Worm (Caenorhabditis elegans) whole organism, L1 larva: ENCODE measurements around the gene cyl-1.

Experiments used
- C16A3.4 ChIP-seq: fragments of 150-350 bp; optimal IDR thresholded peaks from 2 replicates; lab custom pipeline; 2014; ENCODE audit warnings: missing biosample characterization, missing genetic modification characterization
- F16B12.6 ChIP-seq: fragments of 150-350 bp; optimal IDR thresholded peaks from 2 replicates; lab custom pipeline; 2014; ENCODE audit warnings: missing biosample characterization, missing genetic modification characterization
- Y116A8C.19 ChIP-seq: sonication (generic microtip); optimal IDR thresholded peaks from 2 replicates; lab custom pipeline; 2016; ENCODE audit warnings: missing compliant biosample characterization, missing genetic modification characterization, borderline replicate concordance
- aha-1 ChIP-seq: fragments of 150-350 bp; optimal IDR thresholded peaks from 2 replicates; lab custom pipeline; 2014; ENCODE audit warnings: missing biosample characterization, missing genetic modification characterization
- alr-1 ChIP-seq: fragments of 200-800 bp; sonication (Bioruptor generic); optimal IDR thresholded peaks from 2 replicates; lab custom pipeline; 2018; ENCODE audit warnings: borderline replicate concordance, mild to moderate bottlenecking, missing genetic modification characterization, missing compliant biosample characterization
- ama-1 ChIP-seq: fragments of 150-350 bp; optimal IDR thresholded peaks from 2 replicates; lab custom pipeline; 2014
- blmp-1 ChIP-seq: fragments of 150-350 bp; optimal IDR thresholded peaks from 2 replicates; lab custom pipeline; 2014; ENCODE audit warnings: missing biosample characterization, missing genetic modification characterization
- ceh-8 ChIP-seq: fragments of 200-800 bp; sonication (Bioruptor generic); optimal IDR thresholded peaks from 2 replicates; lab custom pipeline; 2018; ENCODE audit warnings: mild to moderate bottlenecking, missing genetic modification characterization, moderate library complexity, missing compliant biosample characterization
- dpl-1 ChIP-seq, 3 experiments: fragments of 150-350 bp in 2 of 3; sonication (generic microtip) in 1 of 3; optimal IDR thresholded peaks; 2 replicates each; lab custom pipeline; 2014 to 2017; ENCODE audit warnings: missing biosample characterization in 3 of 3, missing genetic modification characterization in 3 of 3, missing genetic modification reagents in 3 of 3
- dsc-1 ChIP-seq: sonication (generic microtip); optimal IDR thresholded peaks from 2 replicates; lab custom pipeline; 2016; ENCODE audit warnings: mild to moderate bottlenecking, missing genetic modification characterization, missing compliant biosample characterization
- egl-13 ChIP-seq: sonication (generic microtip); optimal IDR thresholded peaks from 2 replicates; lab custom pipeline; 2016; ENCODE audit warnings: missing genotype, missing genetic modification reagents, missing genetic modification characterization, missing compliant biosample characterization
- elt-2 ChIP-seq: sonication (generic microtip); optimal IDR thresholded peaks from 2 replicates; lab custom pipeline; 2016; ENCODE audit warnings: missing genetic modification characterization, mild to moderate bottlenecking, inconsistent platforms, missing compliant biosample characterization, missing genetic modification reagents
- elt-3 ChIP-seq, 6 experiments: fragments of 150-350 bp in 1 of 6; sonication (generic microtip); optimal IDR thresholded peaks; 2 replicates each; lab custom pipeline; 2017 to 2018; ENCODE audit warnings: missing biosample characterization in 6 of 6, missing genetic modification characterization in 6 of 6, inconsistent platforms in 1 of 6
- ets-5 ChIP-seq: fragments of 200-800 bp; sonication (Bioruptor generic); IDR thresholded peaks from 2 replicates; pipeline ENCODE4 v1.3.6; 2022; ENCODE audit warnings: missing genetic modification characterization, missing compliant biosample characterization
- fkh-10 ChIP-seq: sonication (generic microtip); optimal IDR thresholded peaks from 2 replicates; lab custom pipeline; 2017; ENCODE audit warnings: missing biosample characterization, missing genetic modification reagents, missing genetic modification characterization
- grh-1 ChIP-seq: fragments of 200-800 bp; sonication (Bioruptor generic); IDR thresholded peaks from 2 replicates; pipeline ENCODE4 v1.3.6; 2022; ENCODE audit warnings: missing genetic modification reagents, missing genetic modification characterization, missing compliant biosample characterization
- hpl-2 ChIP-seq: fragments of 150-350 bp; optimal IDR thresholded peaks from 2 replicates; lab custom pipeline; 2014; ENCODE audit warnings: missing biosample characterization, missing genetic modification reagents, missing genetic modification characterization
- irx-1 ChIP-seq: sonication (generic microtip); optimal IDR thresholded peaks from 2 replicates; lab custom pipeline; 2016; ENCODE audit warnings: missing genetic modification characterization, missing compliant biosample characterization
- lin-13 ChIP-seq: fragments of 150-350 bp; optimal IDR thresholded peaks from 2 replicates; lab custom pipeline; 2014; ENCODE audit warnings: missing biosample characterization, missing genetic modification reagents, missing genetic modification characterization
- lin-14 ChIP-seq: fragments of 200-800 bp; sonication (Bioruptor generic); optimal IDR thresholded peaks from 2 replicates; lab custom pipeline; 2018; ENCODE audit warnings: mild to moderate bottlenecking, missing genetic modification characterization, moderate library complexity, missing compliant biosample characterization
- lin-15B ChIP-seq: fragments of 150-350 bp; sonication (generic microtip); optimal IDR thresholded peaks from 3 replicates; lab custom pipeline; 2014; ENCODE audit warnings: missing biosample characterization, missing genetic modification characterization
- lin-39 ChIP-seq: fragments of 150-350 bp; optimal IDR thresholded peaks from 2 replicates; lab custom pipeline; 2014; ENCODE audit warnings: missing biosample characterization, missing genetic modification reagents, missing genetic modification characterization
- lir-3 ChIP-seq: sonication (generic microtip); optimal IDR thresholded peaks from 2 replicates; lab custom pipeline; 2016; ENCODE audit warnings: mild to moderate bottlenecking, missing genetic modification characterization, moderate library complexity, missing compliant biosample characterization; ENCODE audit not compliant: poor library complexity
- lsy-2 ChIP-seq, 2 experiments: fragments of 150-350 bp; optimal IDR thresholded peaks; 2 replicates each; lab custom pipeline; 2014; ENCODE audit warnings: missing biosample characterization in 2 of 2, missing genetic modification characterization in 2 of 2
- mab-9 ChIP-seq: fragments of 200-800 bp; sonication (Bioruptor generic); IDR thresholded peaks from 2 replicates; pipeline ENCODE4 v1.3.6; 2022; ENCODE audit warnings: missing genetic modification reagents, missing genetic modification characterization, missing compliant biosample characterization
- mdl-1 ChIP-seq, 2 experiments: fragments of 150-350 bp; optimal IDR thresholded peaks; 2 replicates each; lab custom pipeline; 2014 to 2017; ENCODE audit warnings: missing biosample characterization in 2 of 2, missing genetic modification characterization in 2 of 2, inconsistent platforms in 1 of 2
- nhr-11 ChIP-seq: fragments of 150-350 bp; optimal IDR thresholded peaks from 2 replicates; lab custom pipeline; 2014; ENCODE audit warnings: missing biosample characterization, missing genetic modification characterization
- nhr-19 ChIP-seq: fragments of 200-800 bp; sonication (Bioruptor generic); conservative IDR thresholded peaks from 2 replicates; pipeline ENCODE4 v1.3.6; 2022; ENCODE audit warnings: missing genetic modification characterization, missing compliant biosample characterization
- nhr-237 ChIP-seq: fragments of 150-350 bp; optimal IDR thresholded peaks from 2 replicates; lab custom pipeline; 2014; ENCODE audit warnings: missing biosample characterization, missing genetic modification characterization
- nhr-28 ChIP-seq: fragments of 150-350 bp; optimal IDR thresholded peaks from 2 replicates; lab custom pipeline; 2014; ENCODE audit warnings: missing biosample characterization, missing genetic modification characterization
- nhr-71 ChIP-seq: sonication (generic microtip); optimal IDR thresholded peaks from 2 replicates; lab custom pipeline; 2016; ENCODE audit warnings: mild to moderate bottlenecking, missing genetic modification characterization, moderate library complexity, missing compliant biosample characterization
- pag-3 ChIP-seq: sonication (generic microtip); optimal IDR thresholded peaks from 2 replicates; lab custom pipeline; 2017; ENCODE audit warnings: missing genetic modification characterization, mild to moderate bottlenecking, missing compliant biosample characterization, antibody characterized with exemption, borderline replicate concordance; ENCODE audit not compliant: insufficient read depth
- pax-3 ChIP-seq: fragments of 200-800 bp; sonication (Bioruptor generic); optimal IDR thresholded peaks from 2 replicates; lab custom pipeline; 2018; ENCODE audit warnings: mild to moderate bottlenecking, missing genetic modification characterization, moderate library complexity, missing compliant biosample characterization
- pqm-1 ChIP-seq: sonication (generic microtip); optimal IDR thresholded peaks from 3 replicates; lab custom pipeline; 2017; ENCODE audit warnings: missing biosample characterization, missing genetic modification characterization
- rnt-1 ChIP-seq: sonication (generic microtip); optimal IDR thresholded peaks from 2 replicates; lab custom pipeline; 2016; ENCODE audit warnings: mild to moderate bottlenecking, missing genetic modification characterization, moderate library complexity, missing compliant biosample characterization
- snpc-4 ChIP-seq: fragments of 150-350 bp; optimal IDR thresholded peaks from 2 replicates; lab custom pipeline; 2014; ENCODE audit warnings: missing biosample characterization, missing genetic modification characterization
- snu-23 ChIP-seq: sonication (generic microtip); optimal IDR thresholded peaks from 2 replicates; lab custom pipeline; 2016; ENCODE audit warnings: missing genetic modification characterization, missing compliant biosample characterization
- sox-4 ChIP-seq: sonication (generic microtip); optimal IDR thresholded peaks from 2 replicates; lab custom pipeline; 2016; ENCODE audit warnings: missing genetic modification characterization, missing compliant biosample characterization
- sptf-1 ChIP-seq: fragments of 150-350 bp; optimal IDR thresholded peaks from 2 replicates; lab custom pipeline; 2014; ENCODE audit warnings: missing biosample characterization, missing genetic modification characterization
- sup-37 ChIP-seq: fragments of 200-800 bp; sonication (Bioruptor generic); optimal IDR thresholded peaks from 2 replicates; lab custom pipeline; 2018; ENCODE audit warnings: mild to moderate bottlenecking, missing genetic modification characterization, missing compliant biosample characterization
- swsn-7 ChIP-seq: sonication (generic microtip); optimal IDR thresholded peaks from 2 replicates; lab custom pipeline; 2016; ENCODE audit warnings: missing genetic modification characterization, missing compliant biosample characterization
- tbx-2 ChIP-seq: sonication (generic microtip); optimal IDR thresholded peaks from 2 replicates; lab custom pipeline; 2016; ENCODE audit warnings: missing genetic modification characterization, missing compliant biosample characterization
- tlp-1 ChIP-seq: fragments of 150-350 bp; optimal IDR thresholded peaks from 2 replicates; lab custom pipeline; 2014; ENCODE audit warnings: missing biosample characterization, missing genetic modification characterization
- unc-30 ChIP-seq: sonication (generic microtip); optimal IDR thresholded peaks from 2 replicates; lab custom pipeline; 2017; ENCODE audit warnings: missing biosample characterization, missing genetic modification characterization
- unc-86 ChIP-seq: sonication (generic microtip); optimal IDR thresholded peaks from 2 replicates; lab custom pipeline; 2016; ENCODE audit warnings: missing genetic modification characterization, missing compliant biosample characterization
- vab-15 ChIP-seq: sonication (generic microtip); optimal IDR thresholded peaks from 2 replicates; lab custom pipeline; 2017; ENCODE audit warnings: missing genotype, mild to moderate bottlenecking, missing genetic modification characterization, missing compliant biosample characterization
- xbp-1 ChIP-seq: sonication (generic microtip); optimal IDR thresholded peaks from 2 replicates; lab custom pipeline; 2016; ENCODE audit warnings: missing genetic modification characterization, missing compliant biosample characterization
- zag-1 ChIP-seq: fragments of 150-350 bp; optimal IDR thresholded peaks from 2 replicates; lab custom pipeline; 2014; ENCODE audit warnings: missing biosample characterization, missing genetic modification characterization
- zip-4 ChIP-seq: fragments of 200-800 bp; sonication (Bioruptor generic); optimal IDR thresholded peaks from 2 replicates; lab custom pipeline; 2018; ENCODE audit warnings: mild to moderate bottlenecking, missing genetic modification characterization, moderate library complexity, missing compliant biosample characterization
- ztf-11 ChIP-seq, 2 experiments: sonication (generic microtip); optimal IDR thresholded peaks; 2 replicates each; lab custom pipeline; 2016 to 2017; ENCODE audit warnings: missing genetic modification characterization in 2 of 2, missing biosample characterization in 1 of 2, missing compliant biosample characterization in 1 of 2
- ztf-4 ChIP-seq: fragments of 150-350 bp; optimal IDR thresholded peaks from 2 replicates; lab custom pipeline; 2014; ENCODE audit warnings: missing biosample characterization, missing genetic modification characterization

cyl-1 gene

DNA sequence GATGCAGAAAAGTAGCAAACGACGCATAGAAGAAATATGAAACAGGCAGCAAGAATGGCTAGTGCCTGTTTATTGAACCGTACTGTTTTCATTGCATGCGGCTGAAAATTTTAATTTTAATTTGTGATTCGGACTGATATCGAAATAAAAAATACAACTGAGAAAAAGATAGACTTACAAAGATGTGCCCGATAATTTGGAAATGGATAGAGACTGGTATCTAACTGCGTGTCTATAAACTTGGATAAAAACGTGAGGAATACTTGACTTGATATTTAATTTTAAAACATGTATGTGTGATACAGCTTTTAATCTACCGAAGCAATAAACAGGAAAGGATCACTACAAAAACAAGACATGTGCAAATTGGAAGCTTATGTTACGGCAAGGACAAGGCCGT, 8.1 kb downstream of the cyl-1 start, which contains the start of gene mans-2:
mans-2 (minus strand) TSS at position 101 of the 400 bp plus-strand sequence.
- no peak for TF ChIP-seq C16A3.4

DNA sequence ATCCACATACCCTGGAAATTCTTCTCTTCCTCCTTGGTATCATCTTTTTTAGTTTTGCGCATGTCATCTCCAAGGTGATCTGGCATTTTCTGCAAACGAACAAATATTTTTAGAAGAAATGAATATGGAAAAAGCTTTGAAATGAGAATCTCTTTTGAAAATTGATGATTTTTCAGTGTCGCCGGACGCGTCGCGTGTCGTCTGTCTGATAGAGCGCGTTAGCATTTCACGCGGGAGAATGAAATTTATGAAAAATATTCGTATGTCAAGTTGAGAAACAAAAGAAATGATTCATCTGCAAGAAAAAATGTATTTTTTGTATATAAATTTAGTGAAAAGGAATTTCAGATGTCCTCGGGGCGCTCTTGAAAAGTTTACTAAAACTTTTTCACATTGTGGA, 11.2 kb downstream of the cyl-1 start, which contains the start of gene rpt-1:
rpt-1 (minus strand) TSS at position 89 of the 400 bp plus-strand sequence.
- TF ChIP-seq pax-3 (tag; lab: Kevin White, UChicago) (no peak), snu-23 (peak; percentile 68), zip-4 (GFP tag; lab: Kevin White, UChicago) (no peak), Y116A8C.19 (no peak), rnt-1 (tag; lab: Kevin White, UChicago) (peak; percentile 56), xbp-1 (tag; lab: Kevin White, UChicago) (peak; percentile 55), unc-30 (tag; lab: Kevin White, UChicago) (no peak), lin-39 (tag; lab: Kevin White, UChicago) (no peak), elt-2 (tag; lab: Kevin White, UChicago) (no peak), sup-37 (no peak), lsy-2 (tag; optimal IDR thresholded peaks at IDR 0.05; lab: Kevin White, UChicago) (peak; percentile 66 to 88), lin-13 (GFP tag; lab: Kevin White, UChicago) (peak; percentile 42), nhr-28 (tag; lab: Kevin White, UChicago) (no peak), ztf-4 (tag; lab: Kevin White, UChicago) (no peak), nhr-11 (tag; lab: Kevin White, UChicago) (no peak), blmp-1 (tag; lab: Kevin White, UChicago) (peak; percentile 84), egl-13 (tag; lab: Kevin White, UChicago) (no peak), swsn-7 (tag; lab: Kevin White, UChicago) (peak; percentile 51), grh-1 (GFP tag; lab: Robert Waterston, UW) (no peak), hpl-2 (GFP tag; lab: Kevin White, UChicago) (no peak), tbx-2 (peak; percentile 60), tlp-1 (tag; lab: Kevin White, UChicago) (no peak), nhr-237 (tag; lab: Kevin White, UChicago) (no peak), irx-1 (tag; lab: Kevin White, UChicago) (no peak), sox-4 (tag; lab: Kevin White, UChicago) (no peak), mdl-1 (tag; optimal IDR thresholded peaks at IDR 0.05; lab: Kevin White, UChicago) (peak in 1 of 2 experiments; percentile 68), lin-15B (tag; lab: Kevin White, UChicago) (peak; percentile 83), C16A3.4 (peak; percentile 73), aha-1 (tag; lab: Kevin White, UChicago) (no peak), nhr-19 (GFP tag; lab: Robert Waterston, UW) (peak; percentile 49), alr-1 (no peak), mab-9 (GFP tag; lab: Robert Waterston, UW) (no peak), pqm-1 (no peak), dsc-1 (peak; percentile 32), nhr-71 (peak; percentile 69), ceh-8 (GFP tag; lab: Kevin White, UChicago) (no peak), lin-14 (peak; percentile 65), lir-3 (tag; lab: Kevin White, UChicago) (no peak), zag-1 (tag; lab: Kevin White, UChicago) (no peak), ama-1 (no peak), ets-5 (no peak), fkh-10 (GFP tag; lab: Kevin White, UChicago) (no peak), pag-3 (tag; lab: Kevin White, UChicago) (no peak), elt-3 (tag; optimal IDR thresholded peaks at IDR 0.05; lab: Kevin White, UChicago) (peak in 1 of 6 experiments; percentile 60), ztf-11 (tag; optimal IDR thresholded peaks at IDR 0.05; lab: Kevin White, UChicago) (no peak), vab-15 (tag; lab: Kevin White, UChicago) (no peak), unc-86 (tag; lab: Kevin White, UChicago) (peak; percentile 24), sptf-1 (tag; lab: Kevin White, UChicago) (no peak), dpl-1 (GFP tag; optimal IDR thresholded peaks at IDR 0.05; lab: Kevin White, UChicago) (peak; percentile 85 to 95 (median 91)), snpc-4 (tag; lab: Kevin White, UChicago) (peak; percentile 94), F16B12.6 (tag; lab: Kevin White, UChicago) (peak; percentile 55)
